Worm (Caenorhabditis elegans) whole organism, young adult: ENCODE results near the gene Y54G11A.7.

Source experiments
- B0035.1 ChIP-seq: sonication (generic microtip); optimal IDR thresholded peaks from 2 replicates; lab custom pipeline; 2016; ENCODE audit warnings: missing genetic modification characterization, mild to moderate bottlenecking, missing compliant biosample characterization, missing genotype, missing genetic modification reagents
- B0261.1 ChIP-seq: sonication (generic microtip); optimal IDR thresholded peaks from 2 replicates; lab custom pipeline; 2016; ENCODE audit warnings: mild to moderate bottlenecking, missing genetic modification characterization, moderate library complexity, missing compliant biosample characterization
- C06A6.2 ChIP-seq: fragments of 200-800 bp; sonication (Bioruptor generic); conservative IDR thresholded peaks from 2 replicates; pipeline ENCODE4 v1.3.6; 2022; ENCODE audit warnings: missing genetic modification characterization, missing compliant biosample characterization
- C17E4.6 ChIP-seq: fragments of 200-800 bp; sonication (Bioruptor generic); IDR thresholded peaks from 2 replicates; pipeline ENCODE4 v1.3.6; 2022; ENCODE audit warnings: missing genetic modification reagents, missing genetic modification characterization, missing compliant biosample characterization
- F10E7.11 ChIP-seq: sonication (generic microtip); optimal IDR thresholded peaks from 2 replicates; lab custom pipeline; 2017; ENCODE audit warnings: mild to moderate bottlenecking, missing genetic modification characterization, moderate library complexity, missing compliant biosample characterization
- F23B12.7 ChIP-seq: sonication (generic microtip); optimal IDR thresholded peaks from 2 replicates; lab custom pipeline; 2017; ENCODE audit warnings: missing genetic modification characterization, mild to moderate bottlenecking, missing compliant biosample characterization, antibody characterized with exemption, moderate library complexity; ENCODE audit not compliant: insufficient read depth
- F33H1.4 ChIP-seq: fragments of 200-800 bp; sonication (Bioruptor generic); IDR thresholded peaks from 2 replicates; pipeline ENCODE4 v1.3.6; 2022; ENCODE audit warnings: missing genetic modification reagents, missing genetic modification characterization, missing compliant biosample characterization
- F39B2.1 ChIP-seq: fragments of 200-800 bp; sonication (Bioruptor generic); IDR thresholded peaks from 2 replicates; pipeline ENCODE4 v1.3.6; 2022; ENCODE audit warnings: missing genetic modification reagents, missing genetic modification characterization, missing compliant biosample characterization
- F52B5.7 ChIP-seq: sonication (generic microtip); optimal IDR thresholded peaks from 2 replicates; lab custom pipeline; 2016; ENCODE audit warnings: mild to moderate bottlenecking, missing genetic modification characterization, missing compliant biosample characterization
- T26A5.8 ChIP-seq: sonication (generic microtip); optimal IDR thresholded peaks from 2 replicates; lab custom pipeline; 2016; ENCODE audit warnings: missing genetic modification characterization, missing compliant biosample characterization
- Y53F4B.3 ChIP-seq: fragments of 200-800 bp; sonication (Bioruptor generic); IDR thresholded peaks from 2 replicates; pipeline ENCODE4 v1.3.6; 2022; ENCODE audit warnings: missing genetic modification reagents, missing genetic modification characterization, missing compliant biosample characterization
- Y56A3A.18 ChIP-seq: fragments of 200-800 bp; sonication (Bioruptor generic); IDR thresholded peaks from 2 replicates; pipeline ENCODE4 v1.3.6; 2022; ENCODE audit warnings: missing genetic modification reagents, missing genetic modification characterization, missing compliant biosample characterization
- Y95B8A.8 ChIP-seq: fragments of 200-800 bp; sonication (Bioruptor generic); IDR thresholded peaks from 2 replicates; pipeline ENCODE4 v1.3.6; 2022; ENCODE audit warnings: missing genetic modification reagents, missing genetic modification characterization, missing compliant biosample characterization
- ama-1 ChIP-seq, 3 experiments: fragments of 150-350 bp in 1 of 3; sonication (generic microtip) in 2 of 3; optimal IDR thresholded peaks; 2 replicates each; lab custom pipeline; 2014 to 2018; ENCODE audit warnings: missing biosample characterization in 2 of 3, missing genetic modification characterization in 2 of 3, missing genetic modification reagents in 2 of 3
- atf-7 ChIP-seq: sonication (generic microtip); optimal IDR thresholded peaks from 2 replicates; lab custom pipeline; 2017; ENCODE audit warnings: mild to moderate bottlenecking, missing genetic modification characterization, missing compliant biosample characterization
- attf-5 ChIP-seq: fragments of 200-800 bp; sonication (Bioruptor generic); optimal IDR thresholded peaks from 2 replicates; lab custom pipeline; 2018; ENCODE audit warnings: mild to moderate bottlenecking, missing genetic modification characterization, missing compliant biosample characterization
- attf-6 ChIP-seq: fragments of 200-800 bp; sonication (Bioruptor generic); IDR thresholded peaks from 2 replicates; pipeline ENCODE4 v1.3.6; 2022; ENCODE audit warnings: missing genetic modification reagents, missing genetic modification characterization, missing compliant biosample characterization
- cebp-2 ChIP-seq: fragments of 200-800 bp; sonication (Bioruptor generic); IDR thresholded peaks from 2 replicates; pipeline ENCODE4 v1.3.6; 2022; ENCODE audit warnings: missing genetic modification characterization, missing compliant biosample characterization
- ceh-40 ChIP-seq: fragments of 200-800 bp; sonication (Bioruptor generic); IDR thresholded peaks from 2 replicates; pipeline ENCODE4 v1.3.6; 2022; ENCODE audit warnings: missing genetic modification characterization, missing compliant biosample characterization
- ceh-58 ChIP-seq: fragments of 200-800 bp; sonication (Bioruptor generic); IDR thresholded peaks from 2 replicates; pipeline ENCODE4 v1.3.6; 2022; ENCODE audit warnings: missing genetic modification characterization, missing compliant biosample characterization
- die-1 ChIP-seq: sonication (generic microtip); optimal IDR thresholded peaks from 2 replicates; lab custom pipeline; 2016; ENCODE audit warnings: missing genotype, mild to moderate bottlenecking, missing genetic modification characterization, missing compliant biosample characterization
- ekl-4 ChIP-seq: fragments of 200-800 bp; sonication (Bioruptor generic); IDR thresholded peaks from 2 replicates; pipeline ENCODE4 v1.3.6; 2022; ENCODE audit warnings: missing genetic modification reagents, missing genetic modification characterization, missing compliant biosample characterization
- fkh-3 ChIP-seq: sonication (generic microtip); optimal IDR thresholded peaks from 2 replicates; lab custom pipeline; 2016; ENCODE audit warnings: mild to moderate bottlenecking, missing genetic modification characterization, missing compliant biosample characterization
- gei-17 ChIP-seq: fragments of 200-800 bp; sonication (Bioruptor generic); optimal IDR thresholded peaks from 2 replicates; lab custom pipeline; 2018; ENCODE audit warnings: mild to moderate bottlenecking, missing genetic modification characterization, missing compliant biosample characterization
- him-1 ChIP-seq: sonication (generic microtip); optimal IDR thresholded peaks from 2 replicates; lab custom pipeline; 2016; ENCODE audit warnings: missing genotype, missing genetic modification reagents, missing genetic modification characterization, missing compliant biosample characterization
- hlh-12 ChIP-seq: sonication (generic microtip); optimal IDR thresholded peaks from 2 replicates; lab custom pipeline; 2016; ENCODE audit warnings: missing genetic modification characterization, missing compliant biosample characterization
- hsf-1 ChIP-seq: fragments of 200-800 bp; sonication (Bioruptor generic); IDR thresholded peaks from 2 replicates; pipeline ENCODE4 v1.3.6; 2022; ENCODE audit warnings: missing genetic modification reagents, missing genetic modification characterization, missing compliant biosample characterization
- let-526 ChIP-seq: fragments of 200-800 bp; sonication (Bioruptor generic); IDR thresholded peaks from 2 replicates; pipeline ENCODE4 v1.3.6; 2022; ENCODE audit warnings: missing genetic modification reagents, missing genetic modification characterization, missing compliant biosample characterization
- lin-35 ChIP-seq, 3 experiments: fragments of 150-350 bp in 2 of 3; sonication (generic microtip) in 1 of 3; optimal IDR thresholded peaks; 2 replicates each; lab custom pipeline; 2014 to 2018; ENCODE audit warnings: missing biosample characterization in 3 of 3, missing genetic modification characterization in 3 of 3, missing genetic modification reagents in 3 of 3
- lir-1 ChIP-seq: fragments of 200-800 bp; sonication (Bioruptor generic); conservative IDR thresholded peaks from 2 replicates; pipeline ENCODE4 v1.3.6; 2022; ENCODE audit warnings: missing genetic modification reagents, missing genetic modification characterization, missing compliant biosample characterization
- lsl-1 ChIP-seq: fragments of 200-800 bp; sonication (Bioruptor generic); optimal IDR thresholded peaks from 2 replicates; lab custom pipeline; 2018; ENCODE audit warnings: mild to moderate bottlenecking, missing genetic modification characterization, moderate library complexity, missing compliant biosample characterization
- madf-6 ChIP-seq: fragments of 200-800 bp; sonication (Bioruptor generic); IDR thresholded peaks from 2 replicates; pipeline ENCODE4 v1.3.6; 2022; ENCODE audit warnings: missing genetic modification reagents, missing genetic modification characterization, missing compliant biosample characterization
- mel-28 ChIP-seq: sonication (generic microtip); optimal IDR thresholded peaks from 2 replicates; lab custom pipeline; 2016; ENCODE audit warnings: borderline replicate concordance, mild to moderate bottlenecking, missing genetic modification characterization, missing compliant biosample characterization
- mxl-1 ChIP-seq: sonication (generic microtip); optimal IDR thresholded peaks from 2 replicates; lab custom pipeline; 2016; ENCODE audit warnings: missing genetic modification characterization, missing compliant biosample characterization
- nfya-1 ChIP-seq: sonication (generic microtip); optimal IDR thresholded peaks from 2 replicates; lab custom pipeline; 2017; ENCODE audit warnings: antibody characterized with exemption, missing compliant biosample characterization, missing genetic modification characterization, borderline replicate concordance; ENCODE audit not compliant: insufficient read depth
- nfya-2 ChIP-seq: fragments of 200-800 bp; sonication (Bioruptor generic); IDR thresholded peaks from 2 replicates; pipeline ENCODE4 v1.3.6; 2022; ENCODE audit warnings: missing genetic modification reagents, missing genetic modification characterization, missing compliant biosample characterization
- rcor-1 ChIP-seq: fragments of 200-800 bp; sonication (Bioruptor generic); IDR thresholded peaks from 2 replicates; pipeline ENCODE4 v1.3.6; 2022; ENCODE audit warnings: missing genetic modification reagents, missing genetic modification characterization, missing compliant biosample characterization
- repo-1 ChIP-seq: sonication (generic microtip); optimal IDR thresholded peaks from 2 replicates; lab custom pipeline; 2017; ENCODE audit warnings: mild to moderate bottlenecking, missing genetic modification characterization, missing compliant biosample characterization
- snpc-1.1 ChIP-seq: sonication (generic microtip); optimal IDR thresholded peaks from 2 replicates; lab custom pipeline; 2017; ENCODE audit warnings: missing genetic modification characterization, mild to moderate bottlenecking, missing compliant biosample characterization, antibody characterized with exemption, moderate library complexity, missing genotype, missing genetic modification reagents; ENCODE audit not compliant: insufficient read depth
- snpc-3.4 ChIP-seq: sonication (generic microtip); optimal IDR thresholded peaks from 2 replicates; lab custom pipeline; 2017; ENCODE audit warnings: missing genetic modification characterization, mild to moderate bottlenecking, missing compliant biosample characterization, antibody characterized with exemption, moderate library complexity, missing genotype, missing genetic modification reagents
- somi-1 ChIP-seq: fragments of 200-800 bp; sonication (Bioruptor generic); optimal IDR thresholded peaks from 2 replicates; lab custom pipeline; 2018; ENCODE audit warnings: mild to moderate bottlenecking, missing genetic modification characterization, missing compliant biosample characterization
- sptf-2 ChIP-seq: fragments of 200-800 bp; sonication (Bioruptor generic); optimal IDR thresholded peaks from 2 replicates; lab custom pipeline; 2018; ENCODE audit warnings: mild to moderate bottlenecking, missing genetic modification characterization, missing compliant biosample characterization
- tbp1 ChIP-seq: fragments of 200-800 bp; sonication (Bioruptor generic); optimal IDR thresholded peaks from 2 replicates; lab custom pipeline; 2018; ENCODE audit warnings: mild to moderate bottlenecking, missing genetic modification characterization, missing compliant biosample characterization
- unc-62 ChIP-seq: fragments of 150-350 bp; optimal IDR thresholded peaks from 2 replicates; lab custom pipeline; 2014; ENCODE audit warnings: missing biosample characterization, missing genetic modification reagents, missing genetic modification characterization
- zfh-2 ChIP-seq: fragments of 200-800 bp; sonication (Bioruptor generic); conservative IDR thresholded peaks from 2 replicates; pipeline ENCODE4 v1.3.6; 2022; ENCODE audit warnings: missing genetic modification reagents, missing genetic modification characterization, missing compliant biosample characterization
- ztf-18 ChIP-seq: sonication (generic microtip); optimal IDR thresholded peaks from 2 replicates; lab custom pipeline; 2016; ENCODE audit warnings: missing genotype, mild to moderate bottlenecking, missing genetic modification characterization, missing compliant biosample characterization
- ztf-25 ChIP-seq: fragments of 200-800 bp; sonication (Bioruptor generic); IDR thresholded peaks from 2 replicates; pipeline ENCODE4 v1.3.6; 2022; ENCODE audit warnings: missing genetic modification reagents, missing genetic modification characterization, missing compliant biosample characterization
- ztf-26 ChIP-seq: sonication (generic microtip); optimal IDR thresholded peaks from 2 replicates; lab custom pipeline; 2017; ENCODE audit warnings: missing genetic modification characterization, missing compliant biosample characterization
- ztf-28 ChIP-seq: fragments of 200-800 bp; sonication (Bioruptor generic); IDR thresholded peaks from 2 replicates; pipeline ENCODE4 v1.3.6; 2022; ENCODE audit warnings: missing genetic modification reagents, missing genetic modification characterization, missing compliant biosample characterization
- ztf-3 ChIP-seq: fragments of 200-800 bp; sonication (Bioruptor generic); optimal IDR thresholded peaks from 2 replicates; lab custom pipeline; 2018; ENCODE audit warnings: mild to moderate bottlenecking, missing genetic modification characterization, missing compliant biosample characterization

Y54G11A.7 gene

ce11 chrII:14312182-14312581 is 15.1 kb downstream of the Y54G11A.7 start (continued):
- TF ChIP-seq ceh-58 (GFP tag; lab: Robert Waterston, UW) = no peak
- TF ChIP-seq nfya-2 (GFP tag; lab: Robert Waterston, UW) = no peak
- no peak for TF ChIP-seq nfya-1 (tag; lab: Kevin White, UChicago)
- no peak for TF ChIP-seq lin-35 (GFP tag; optimal IDR thresholded peaks at IDR 0.05; lab: Kevin White, UChicago)
- TF ChIP-seq die-1 = no peak
- TF ChIP-seq B0035.1 (tag; lab: Kevin White, UChicago) = no peak
- TF ChIP-seq sptf-2 (GFP tag; lab: Kevin White, UChicago) = no peak
- TF ChIP-seq T26A5.8 = no peak
- TF ChIP-seq gei-17 (GFP tag; lab: Kevin White, UChicago) = no peak
- no peak for TF ChIP-seq ztf-3 (GFP tag; lab: Kevin White, UChicago)
- TF ChIP-seq F23B12.7 (tag; lab: Kevin White, UChicago) = no peak
- TF ChIP-seq Y95B8A.8 = no peak
- no peak for TF ChIP-seq let-526 (GFP tag; lab: Robert Waterston, UW)
- no peak for TF ChIP-seq B0261.1 (tag; lab: Kevin White, UChicago)
- no peak for TF ChIP-seq attf-5 (GFP tag; lab: Kevin White, UChicago)
- TF ChIP-seq lsl-1 (GFP tag; lab: Kevin White, UChicago) = peak; percentile 95
- no peak for TF ChIP-seq rcor-1 (GFP tag; lab: Robert Waterston, UW)
- no peak for TF ChIP-seq F39B2.1 (GFP tag; lab: Robert Waterston, UW)
- TF ChIP-seq somi-1 (GFP tag; lab: Kevin White, UChicago) = no peak
- no peak for TF ChIP-seq Y56A3A.18 (GFP tag; lab: Robert Waterston, UW)
- no peak for TF ChIP-seq ekl-4 (GFP tag; lab: Robert Waterston, UW)
- TF ChIP-seq him-1 (tag; lab: Kevin White, UChicago) = no peak
- peak; percentile 93 for TF ChIP-seq F33H1.4 (GFP tag; lab: Robert Waterston, UW)
- TF ChIP-seq mxl-1 (tag; lab: Kevin White, UChicago) = no peak
- no peak for TF ChIP-seq attf-6 (GFP tag; lab: Robert Waterston, UW)
- no peak for TF ChIP-seq ztf-26
- TF ChIP-seq ceh-40 (GFP tag; lab: Robert Waterston, UW) = no peak
- TF ChIP-seq Y53F4B.3 = no peak
- TF ChIP-seq C06A6.2 (GFP tag; lab: Robert Waterston, UW) = no peak
- TF ChIP-seq snpc-3.4 (tag; lab: Kevin White, UChicago) = peak; percentile 34
- TF ChIP-seq atf-7 (tag; lab: Kevin White, UChicago) = no peak
- no peak for TF ChIP-seq ztf-18
- TF ChIP-seq fkh-3 = no peak
- TF ChIP-seq F10E7.11 (tag; lab: Kevin White, UChicago) = no peak
- no peak for TF ChIP-seq hlh-12 (tag; lab: Kevin White, UChicago)
- TF ChIP-seq mel-28 (tag; lab: Kevin White, UChicago) = no peak
- TF ChIP-seq unc-62 (GFP tag; lab: Kevin White, UChicago) = no peak
- no peak for TF ChIP-seq lir-1 (GFP tag; lab: Robert Waterston, UW)
- no peak for TF ChIP-seq zfh-2
- peak; percentile 9 for TF ChIP-seq tbp1 (GFP tag; lab: Kevin White, UChicago)
- TF ChIP-seq F52B5.7 (tag; lab: Kevin White, UChicago) = no peak
- TF ChIP-seq ztf-28 = no peak
- TF ChIP-seq hsf-1 (GFP tag; lab: Robert Waterston, UW) = no peak
- TF ChIP-seq C17E4.6 (GFP tag; lab: Robert Waterston, UW) = no peak
- no peak for TF ChIP-seq cebp-2 (GFP tag; lab: Robert Waterston, UW)
- no peak for TF ChIP-seq ama-1 (optimal IDR thresholded peaks at IDR 0.05; lab: Kevin White, UChicago)
- no peak for TF ChIP-seq ama-1 (GFP tag; optimal IDR thresholded peaks at IDR 0.05; lab: Kevin White, UChicago)
- no peak for TF ChIP-seq snpc-1.1
- TF ChIP-seq repo-1 (tag; lab: Kevin White, UChicago) = no peak
- TF ChIP-seq ztf-25 (GFP tag; lab: Robert Waterston, UW) = no peak
- peak; percentile 94 for TF ChIP-seq madf-6 (GFP tag; lab: Robert Waterston, UW)
